Fruit fly (Drosophila melanogaster): ENCODE results near the gene CG17930.

dm6 chr3R:16295513-16296123, 32.0 kb upstream of the CG17930 start:
- no peak for TF ChIP-seq h (optimal IDR thresholded peaks at IDR 0.05)
- no peak for TF ChIP-seq Myc (optimal IDR thresholded peaks at IDR 0.05)
- no peak for TF ChIP-seq insv (optimal IDR thresholded peaks at IDR 0.05)

All from Kc167 (cell line).